Worm (Caenorhabditis elegans) whole organism, young adult: ENCODE measurements around the gene ttr-42.

Source experiments
- F57A8.1 ChIP-seq: fragments of 200-800 bp; sonication (Bioruptor generic); optimal IDR thresholded peaks from 2 replicates; lab custom pipeline; 2018; ENCODE audit warnings: mild to moderate bottlenecking, missing genetic modification characterization, moderate library complexity, missing compliant biosample characterization
- F57C9.4 ChIP-seq: sonication (generic microtip); optimal IDR thresholded peaks from 2 replicates; lab custom pipeline; 2017; ENCODE audit warnings: mild to moderate bottlenecking, missing genetic modification characterization, missing compliant biosample characterization
- mes-4 ChIP-seq: sonication (generic microtip); optimal IDR thresholded peaks from 2 replicates; lab custom pipeline; 2016; ENCODE audit warnings: missing genotype, missing genetic modification characterization, missing compliant biosample characterization
- nhr-90 ChIP-seq: sonication (generic microtip); optimal IDR thresholded peaks from 2 replicates; lab custom pipeline; 2016; ENCODE audit warnings: missing genotype, mild to moderate bottlenecking, missing genetic modification characterization, missing compliant biosample characterization
- ztf-26 ChIP-seq: sonication (generic microtip); optimal IDR thresholded peaks from 2 replicates; lab custom pipeline; 2017; ENCODE audit warnings: missing genetic modification characterization, missing compliant biosample characterization

DNA sequence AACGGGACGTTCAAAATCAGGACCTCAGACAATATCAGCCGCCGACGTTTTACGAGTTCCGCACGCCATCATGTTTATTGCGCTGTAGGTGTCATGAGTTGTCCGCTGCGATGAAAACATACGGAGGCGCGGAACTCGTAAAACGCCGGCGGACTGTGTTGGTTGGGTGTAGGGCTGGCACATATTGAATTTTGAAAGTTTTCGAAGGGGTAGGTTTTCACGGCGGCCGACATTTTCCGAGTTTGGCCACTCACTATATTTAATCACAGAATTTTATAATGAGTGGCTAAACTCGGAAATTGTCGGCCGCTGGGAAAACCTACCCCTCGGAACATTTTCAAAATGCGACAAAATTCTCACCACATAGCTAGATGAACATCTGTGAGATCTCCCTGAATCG lies 48.6 kb downstream of the ttr-42 start:
- TF ChIP-seq mes-4 (tag; lab: Kevin White, UChicago), result no peak
- no peak for TF ChIP-seq F57C9.4 (tag; lab: Kevin White, UChicago)
- TF ChIP-seq F57A8.1 (GFP tag; lab: Kevin White, UChicago), result no peak
- TF ChIP-seq ztf-26 (tag; lab: Kevin White, UChicago), result no peak
- TF ChIP-seq nhr-90 (tag; lab: Kevin White, UChicago), result no peak
